Worm (Caenorhabditis elegans): ENCODE data around the gene cpg-4.

Gene cpg-4

ce11 chrV:5995598-5995997 lies 618 bp upstream of the cpg-4 start:
- no peak for TF ChIP-seq unc-39 (tag; optimal IDR thresholded peaks at IDR 0.05)
- TF ChIP-seq sma-3 (GFP tag; optimal IDR thresholded peaks at IDR 0.05), result no peak
- TF ChIP-seq nhr-6 (tag; optimal IDR thresholded peaks at IDR 0.05), result no peak
- no peak for TF ChIP-seq lin-11 (tag; optimal IDR thresholded peaks at IDR 0.05)
- no peak for TF ChIP-seq ama-1 (optimal IDR thresholded peaks at IDR 0.05)
- TF ChIP-seq nhr-10 (tag; optimal IDR thresholded peaks at IDR 0.05), result no peak
- no peak for TF ChIP-seq C34F6.9 (tag; optimal IDR thresholded peaks at IDR 0.05)
- TF ChIP-seq lin-39 (tag; optimal IDR thresholded peaks at IDR 0.05), result no peak
- TF ChIP-seq ceh-82 (tag; optimal IDR thresholded peaks at IDR 0.05), result no peak
- TF ChIP-seq ztf-4 (tag; optimal IDR thresholded peaks at IDR 0.05), result no peak
- no peak for TF ChIP-seq elt-1 (tag; optimal IDR thresholded peaks at IDR 0.05)
- TF ChIP-seq snpc-4 (tag; optimal IDR thresholded peaks at IDR 0.05), result no peak
- TF ChIP-seq lin-13 (GFP tag; optimal IDR thresholded peaks at IDR 0.05), result no peak
- TF ChIP-seq nhr-23 (tag; optimal IDR thresholded peaks at IDR 0.05), result no peak
- no peak for TF ChIP-seq aly-2 (tag; optimal IDR thresholded peaks at IDR 0.05)
- no peak for TF ChIP-seq mab-5 (tag; optimal IDR thresholded peaks at IDR 0.05)
- TF ChIP-seq ztf-11 (tag; optimal IDR thresholded peaks at IDR 0.05), result no peak

- TF ChIP-seq lsy-2 (tag; optimal IDR thresholded peaks at IDR 0.05) (peak; percentile 73 to 91), gmeb-1 (tag; optimal IDR thresholded peaks at IDR 0.05) (peak; percentile 72), unc-62 (GFP tag; optimal IDR thresholded peaks at IDR 0.05) (peak; percentile 91), zag-1 (tag; optimal IDR thresholded peaks at IDR 0.05) (no peak), lin-39 (tag; optimal IDR thresholded peaks at IDR 0.05) (no peak), dmd-4 (tag; optimal IDR thresholded peaks at IDR 0.05) (no peak), mab-5 (tag; optimal IDR thresholded peaks at IDR 0.05) (no peak), nhr-6 (tag; optimal IDR thresholded peaks at IDR 0.05) (peak; percentile 97), C34F6.9 (tag; optimal IDR thresholded peaks at IDR 0.05) (peak; percentile 95), skn-1 (tag; optimal IDR thresholded peaks at IDR 0.05) (no peak), nhr-77 (tag; optimal IDR thresholded peaks at IDR 0.05) (peak; percentile 71), nhr-12 (tag; optimal IDR thresholded peaks at IDR 0.05) (peak; percentile 10), nhr-10 (tag; optimal IDR thresholded peaks at IDR 0.05) (peak; percentile 61), sma-9 (GFP tag; optimal IDR thresholded peaks at IDR 0.05) (peak; percentile 99), sma-9 (tag; optimal IDR thresholded peaks at IDR 0.05) (no peak), mdl-1 (tag; optimal IDR thresholded peaks at IDR 0.05) (peak; percentile 83 to 87), elt-3 (tag; optimal IDR thresholded peaks at IDR 0.05) (no peak), blmp-1 (tag; optimal IDR thresholded peaks at IDR 0.05; ENCODE audit: insufficient read depth) (peak; percentile 100), sem-4 (tag; optimal IDR thresholded peaks at IDR 0.05) (peak; percentile 82), nhr-237 (tag; optimal IDR thresholded peaks at IDR 0.05) (no peak), R02D3.7 (tag; optimal IDR thresholded peaks at IDR 0.05) (no peak), Y55F3AM.14 (GFP tag; optimal IDR thresholded peaks at IDR 0.05) (peak; percentile 92), alr-1 (tag; optimal IDR thresholded peaks at IDR 0.05) (peak; percentile 55), ama-1 (optimal IDR thresholded peaks at IDR 0.05) (no peak), snpc-4 (tag; optimal IDR thresholded peaks at IDR 0.05) (peak; percentile 62), fos-1 (tag; optimal IDR thresholded peaks at IDR 0.05) (no peak), aly-2 (tag; optimal IDR thresholded peaks at IDR 0.05) (no peak), unc-39 (tag; optimal IDR thresholded peaks at IDR 0.05) (no peak), lin-11 (tag; optimal IDR thresholded peaks at IDR 0.05) (peak; percentile 67), F13H6.1 (tag; optimal IDR thresholded peaks at IDR 0.05) (peak; percentile 97), crh-2 (tag; optimal IDR thresholded peaks at IDR 0.05) (peak; percentile 98), unc-55 (GFP tag; optimal IDR thresholded peaks at IDR 0.05) (peak; percentile 90), nhr-129 (tag; optimal IDR thresholded peaks at IDR 0.05) (peak; percentile 96), lin-13 (GFP tag; optimal IDR thresholded peaks at IDR 0.05) (peak; percentile 67), ZK546.5 (tag; optimal IDR thresholded peaks at IDR 0.05) (no peak), nhr-23 (tag; optimal IDR thresholded peaks at IDR 0.05) (no peak), egl-27 (tag; optimal IDR thresholded peaks at IDR 0.05) (peak; percentile 95), nhr-11 (tag; optimal IDR thresholded peaks at IDR 0.05) (peak; percentile 9), nhr-21 (tag; optimal IDR thresholded peaks at IDR 0.05) (peak; percentile 96), peb-1 (tag; optimal IDR thresholded peaks at IDR 0.05) (peak; percentile 32), ceh-16 (tag; optimal IDR thresholded peaks at IDR 0.05) (peak; percentile 80), ztf-4 (tag; optimal IDR thresholded peaks at IDR 0.05) (peak; percentile 97), sma-3 (GFP tag; optimal IDR thresholded peaks at IDR 0.05) (peak; percentile 97), ceh-82 (tag; optimal IDR thresholded peaks at IDR 0.05) (peak; percentile 7), nhr-25 (tag; optimal IDR thresholded peaks at IDR 0.05) (peak; percentile 95)
These were observed 4.2 kb downstream of the cpg-4 start for ce11 chrV:6000368-6000802.

Measured in whole organism, L2 larva.